Fruit fly (Drosophila melanogaster) whole organism, embryonic: ENCODE results near the gene Drice.

Source experiments
- Bgb ChIP-seq: fragments of 200-800 bp; sonication (Bioruptor generic); IDR thresholded peaks from 2 replicates; pipeline ENCODE4 v1.3.6; 2022; ENCODE audit warnings: missing biosample characterization, missing genetic modification characterization; ENCODE audit not compliant: partially characterized antibody
- CG10274 ChIP-seq: fragments of 200-800 bp; sonication (Bioruptor generic); optimal IDR thresholded peaks from 3 replicates; lab custom pipeline; 2017; ENCODE audit warnings: missing biosample characterization, mild to moderate bottlenecking, missing genetic modification characterization
- CG13296 ChIP-seq: fragments of 200-800 bp; sonication (Bioruptor generic); optimal IDR thresholded peaks from 3 replicates; lab custom pipeline; 2018; ENCODE audit warnings: missing biosample characterization, mild to moderate bottlenecking, missing genetic modification characterization
- CG13894 ChIP-seq: fragments of 200-800 bp; sonication (Bioruptor generic); optimal IDR thresholded peaks from 3 replicates; lab custom pipeline; 2018; ENCODE audit warnings: missing biosample characterization, mild to moderate bottlenecking, missing genetic modification characterization, moderate library complexity
- CG15696 ChIP-seq: fragments of 200-800 bp; sonication (Bioruptor generic); optimal IDR thresholded peaks from 2 replicates; lab custom pipeline; 2019; ENCODE audit warnings: missing biosample characterization, mild to moderate bottlenecking, missing genetic modification characterization, moderate library complexity
- CG17359 ChIP-seq: fragments of 200-800 bp; sonication (Bioruptor generic); optimal IDR thresholded peaks from 3 replicates; lab custom pipeline; 2018; ENCODE audit warnings: missing biosample characterization, mild to moderate bottlenecking, missing genetic modification characterization, moderate library complexity
- CG17385 ChIP-seq: fragments of 200-800 bp; sonication (Bioruptor generic); optimal IDR thresholded peaks from 3 replicates; lab custom pipeline; 2018; ENCODE audit warnings: missing biosample characterization, mild to moderate bottlenecking, missing genetic modification characterization
- CG18599 ChIP-seq: fragments of 200-800 bp; sonication (Bioruptor generic); optimal IDR thresholded peaks from 3 replicates; lab custom pipeline; 2017; ENCODE audit warnings: missing biosample characterization, missing genetic modification characterization, mild to moderate bottlenecking, moderate library complexity, missing genetic modification reagents
- CG2678 ChIP-seq: fragments of 200-800 bp; sonication (Bioruptor generic); optimal IDR thresholded peaks from 3 replicates; lab custom pipeline; 2019; ENCODE audit warnings: missing biosample characterization, mild to moderate bottlenecking, missing genetic modification characterization, moderate library complexity
- CG3281 ChIP-seq: fragments of 200-800 bp; sonication (Bioruptor generic); optimal IDR thresholded peaks from 3 replicates; lab custom pipeline; 2017; ENCODE audit warnings: missing biosample characterization, mild to moderate bottlenecking, missing genetic modification characterization
- CG6254 ChIP-seq: fragments of 200-800 bp; sonication (Bioruptor generic); optimal IDR thresholded peaks from 3 replicates; lab custom pipeline; 2017; ENCODE audit warnings: mild to moderate bottlenecking, missing biosample characterization, missing genetic modification reagents, missing genetic modification characterization
- CG6765 ChIP-seq: fragments of 200-800 bp; sonication (Bioruptor generic); optimal IDR thresholded peaks from 3 replicates; lab custom pipeline; 2017; ENCODE audit warnings: missing biosample characterization, mild to moderate bottlenecking, missing genetic modification characterization
- CG7839 ChIP-seq: fragments of 200-800 bp; sonication (Bioruptor generic); optimal IDR thresholded peaks from 3 replicates; lab custom pipeline; 2018; ENCODE audit warnings: missing biosample characterization, mild to moderate bottlenecking, missing genetic modification characterization, moderate library complexity
- CG7928 ChIP-seq: fragments of 200-800 bp; sonication (Bioruptor generic); optimal IDR thresholded peaks from 2 replicates; lab custom pipeline; 2017; ENCODE audit warnings: missing biosample characterization, mild to moderate bottlenecking, missing genetic modification characterization
- CG8765 ChIP-seq: fragments of 200-800 bp; sonication (Bioruptor generic); IDR thresholded peaks from 2 replicates; pipeline ENCODE4 v1.3.6; 2022; ENCODE audit warnings: missing biosample characterization, missing genetic modification characterization
- ERR ChIP-seq: fragments of 200-800 bp; sonication (Bioruptor generic); optimal IDR thresholded peaks from 2 replicates; lab custom pipeline; 2016; ENCODE audit warnings: missing biosample characterization, missing genetic modification characterization
- H2.0 ChIP-seq: fragments of 200-800 bp; sonication (Bioruptor generic); IDR thresholded peaks from 2 replicates; pipeline ENCODE4 v1.3.6; 2022; ENCODE audit warnings: missing biosample characterization, missing genetic modification characterization
- Hand ChIP-seq: fragments of 200-800 bp; sonication (Bioruptor generic); optimal IDR thresholded peaks from 2 replicates; lab custom pipeline; 2017; ENCODE audit warnings: mild to moderate bottlenecking, missing biosample characterization, missing genetic modification reagents, missing genetic modification characterization
- Hr3 ChIP-seq: fragments of 200-800 bp; sonication (Bioruptor generic); optimal IDR thresholded peaks from 3 replicates; lab custom pipeline; 2016; ENCODE audit warnings: missing biosample characterization, missing genetic modification characterization
- Med ChIP-seq: fragments of 200-800 bp; sonication (Bioruptor generic); peaks from one replicate; lab custom pipeline; 2016; ENCODE audit warnings: missing biosample characterization, missing genetic modification characterization, mild to moderate bottlenecking, inconsistent platforms, moderate library complexity
- NFAT ChIP-seq: fragments of 200-800 bp; sonication (Bioruptor generic); IDR thresholded peaks from 2 replicates; pipeline ENCODE4 v1.3.6; 2022; ENCODE audit warnings: missing biosample characterization, missing genetic modification characterization
- Rfx ChIP-seq: fragments of 200-800 bp; sonication (Bioruptor generic); IDR thresholded peaks from 2 replicates; pipeline ENCODE4 v1.3.6; 2022; ENCODE audit warnings: missing biosample characterization, missing genetic modification characterization
- Side ChIP-seq: fragments of 200-800 bp; sonication (Bioruptor generic); optimal IDR thresholded peaks from 2 replicates; lab custom pipeline; 2016; ENCODE audit warnings: missing biosample characterization, missing genetic modification characterization
- Sox100B ChIP-seq: fragments of 200-800 bp; sonication (Bioruptor generic); optimal IDR thresholded peaks from 3 replicates; lab custom pipeline; 2018; ENCODE audit warnings: missing biosample characterization, mild to moderate bottlenecking, missing genetic modification characterization
- Trl ChIP-seq, 3 experiments: fragments of >200 bp in 2 of 3; fragments of 200-800 bp in 1 of 3; sonication (Bioruptor generic) in 1 of 3; optimal IDR thresholded peaks; 2 replicates in 1 of 3; 3 replicates in 2 of 3; lab custom pipeline; 2016 to 2017; ENCODE audit warnings: missing biosample characterization in 1 of 3, missing genetic modification characterization in 1 of 3
- ara ChIP-seq: fragments of 200-800 bp; sonication (Bioruptor generic); IDR thresholded peaks from 2 replicates; pipeline ENCODE4 v1.3.6; 2022; ENCODE audit warnings: missing biosample characterization, missing genetic modification characterization
- ash1 ChIP-seq: fragments of 200-800 bp; sonication (Bioruptor generic); optimal IDR thresholded peaks from 2 replicates; lab custom pipeline; 2018; ENCODE audit warnings: missing biosample characterization, mild to moderate bottlenecking, missing genetic modification characterization
- bab2 ChIP-seq: fragments of 200-800 bp; sonication (Bioruptor generic); optimal IDR thresholded peaks from 2 replicates; lab custom pipeline; 2016; ENCODE audit warnings: missing biosample characterization, missing genetic modification characterization
- bsh ChIP-seq, 2 experiments: fragments of 200-800 bp; sonication (Bioruptor generic); optimal IDR thresholded peaks; 2 replicates each; lab custom pipeline; 2017 to 2018; ENCODE audit warnings: mild to moderate bottlenecking in 2 of 2, missing biosample characterization in 2 of 2, missing genetic modification characterization in 2 of 2, moderate library complexity in 1 of 2
- cwo ChIP-seq: fragments of 200-800 bp; sonication (Bioruptor generic); optimal IDR thresholded peaks from 3 replicates; lab custom pipeline; 2017; ENCODE audit warnings: missing biosample characterization, missing genetic modification characterization, mild to moderate bottlenecking, moderate library complexity, missing genetic modification reagents
- da ChIP-seq: fragments of 200-800 bp; sonication (Bioruptor generic); optimal IDR thresholded peaks from 2 replicates; lab custom pipeline; 2016; ENCODE audit warnings: missing biosample characterization, missing genetic modification characterization
- dm ChIP-seq: fragments of 200-800 bp; sonication (Bioruptor generic); optimal IDR thresholded peaks from 3 replicates; lab custom pipeline; 2016; ENCODE audit warnings: missing biosample characterization, missing genetic modification characterization
- dmrt99B ChIP-seq: fragments of 200-800 bp; sonication (Bioruptor generic); optimal IDR thresholded peaks from 2 replicates; lab custom pipeline; 2018; ENCODE audit warnings: missing biosample characterization, mild to moderate bottlenecking, missing genetic modification characterization, moderate library complexity
- dpn ChIP-seq, 2 experiments: fragments of 200-800 bp; sonication (Bioruptor generic); optimal IDR thresholded peaks; 3 replicates each; lab custom pipeline; 2016; ENCODE audit warnings: missing biosample characterization in 2 of 2, missing genetic modification characterization in 2 of 2
- gcm ChIP-seq: fragments of 200-800 bp; sonication (Bioruptor generic); optimal IDR thresholded peaks from 2 replicates; lab custom pipeline; 2019; ENCODE audit warnings: missing biosample characterization, mild to moderate bottlenecking, missing genetic modification characterization, moderate library complexity
- gro ChIP-seq: fragments of 200-800 bp; sonication (Bioruptor generic); optimal IDR thresholded peaks from 2 replicates; lab custom pipeline; 2016; ENCODE audit warnings: missing biosample characterization, missing genetic modification characterization
- hkb ChIP-seq, 2 experiments: fragments of 200-800 bp in 1 of 2; fragments of >200 bp in 1 of 2; sonication (Bioruptor generic) in 1 of 2; IDR thresholded peaks in 1 of 2; optimal IDR thresholded peaks in 1 of 2; 2 replicates each; pipeline versions ENCODE4 v1.3.6 to Lab custom; 2017 to 2022; ENCODE audit warnings: missing biosample characterization in 1 of 2, missing genetic modification characterization in 1 of 2
- ken ChIP-seq: fragments of 200-800 bp; sonication (Bioruptor generic); IDR thresholded peaks from 3 replicates; pipeline ENCODE4 v1.3.6; 2022; ENCODE audit warnings: missing biosample characterization, missing genetic modification characterization
- kni ChIP-seq: fragments of 200-800 bp; sonication (Bioruptor generic); optimal IDR thresholded peaks from 3 replicates; lab custom pipeline; 2017; ENCODE audit warnings: mild to moderate bottlenecking, missing biosample characterization, missing genetic modification reagents, missing genetic modification characterization
- knrl ChIP-seq: fragments of 200-800 bp; sonication (Bioruptor generic); IDR thresholded peaks from 3 replicates; pipeline ENCODE4 v1.3.6; 2022; ENCODE audit warnings: missing biosample characterization, missing genetic modification characterization; ENCODE audit not compliant: partially characterized antibody
- nom ChIP-seq: fragments of 200-800 bp; sonication (Bioruptor generic); optimal IDR thresholded peaks from 2 replicates; lab custom pipeline; 2017; ENCODE audit warnings: missing biosample characterization, missing genetic modification characterization, mild to moderate bottlenecking, moderate library complexity, missing genetic modification reagents
- odd ChIP-seq: fragments of 200-800 bp; sonication (Bioruptor generic); optimal IDR thresholded peaks from 2 replicates; lab custom pipeline; 2017; ENCODE audit warnings: missing biosample characterization, mild to moderate bottlenecking, missing genetic modification characterization
- pros ChIP-seq: fragments of 200-800 bp; sonication (Bioruptor generic); optimal IDR thresholded peaks from 3 replicates; lab custom pipeline; 2019; ENCODE audit warnings: missing biosample characterization, mild to moderate bottlenecking, missing genetic modification characterization, moderate library complexity
- pzg ChIP-seq: fragments of 200-800 bp; sonication (Bioruptor generic); optimal IDR thresholded peaks from 3 replicates; lab custom pipeline; 2018; ENCODE audit warnings: missing biosample characterization, mild to moderate bottlenecking, missing genetic modification characterization, moderate library complexity
- sens ChIP-seq: fragments of 200-800 bp; sonication (Bioruptor generic); peaks from one replicate; lab custom pipeline; 2016; ENCODE audit warnings: missing biosample characterization, missing genetic modification characterization
- so ChIP-seq: fragments of 200-800 bp; sonication (Bioruptor generic); IDR thresholded peaks from 3 replicates; pipeline ENCODE4 v1.3.6; 2022; ENCODE audit warnings: missing biosample characterization, missing genetic modification characterization
- unc-4 ChIP-seq: fragments of 200-800 bp; sonication (Bioruptor generic); IDR thresholded peaks from 2 replicates; pipeline ENCODE4 v1.3.6; 2022; ENCODE audit warnings: missing biosample characterization, missing genetic modification characterization; ENCODE audit not compliant: partially characterized antibody
- wdn ChIP-seq: fragments of 200-800 bp; sonication (Bioruptor generic); IDR thresholded peaks from 2 replicates; pipeline ENCODE4 v1.3.6; 2022; ENCODE audit warnings: missing biosample characterization, missing genetic modification characterization

Drice gene

dm6 chr3R:29781874-29782273 is 17.6 kb upstream of the Drice start (continued):
- no peak for TF ChIP-seq da (GFP tag; lab: Kevin White, UChicago)
- peak; percentile 24 for TF ChIP-seq kni (GFP tag; lab: Kevin White, UChicago)
- TF ChIP-seq bab2 (GFP tag; lab: Kevin White, UChicago), result no peak
- TF ChIP-seq pzg, result no peak
- TF ChIP-seq ara (GFP tag; lab: Robert Waterston, UW), result 0 out of 2 replicates have a peak, but pooled peaks have one; percentile 28
- peak; percentile 44 for TF ChIP-seq CG6254 (GFP tag; lab: Kevin White, UChicago)
- no peak for TF ChIP-seq dm
- no peak for TF ChIP-seq CG10274 (GFP tag; lab: Kevin White, UChicago)
- TF ChIP-seq Bgb (GFP tag; lab: Robert Waterston, UW), result no peak
- peak; percentile 9 for TF ChIP-seq odd (GFP tag; lab: Kevin White, UChicago)
- TF ChIP-seq H2.0, result no peak
- TF ChIP-seq Med (GFP tag; lab: Kevin White, UChicago), result peak; percentile 86
- TF ChIP-seq pros, result peak; percentile 3
- TF ChIP-seq CG8765, result no peak
- no peak for TF ChIP-seq CG15696 (tag; lab: Kevin White, UChicago)

- TF ChIP-seq nom (GFP tag; lab: Kevin White, UChicago) (peak; percentile 80), CG17385 (GFP tag; lab: Kevin White, UChicago) (peak; percentile 39), hkb (optimal IDR thresholded peaks at IDR 0.05; lab: Kevin White, UChicago) (no peak), hkb (GFP tag; IDR thresholded peaks at IDR 0.05; lab: Robert Waterston, UW) (peak; percentile 49), CG18599 (GFP tag; lab: Kevin White, UChicago) (peak; percentile 46), so (GFP tag; lab: Robert Waterston, UW) (0 out of 3 replicates have a peak, but pooled peaks have one; percentile 29), cwo (GFP tag; lab: Kevin White, UChicago) (peak; percentile 34), Trl (optimal IDR thresholded peaks at IDR 0.05; lab: Kevin White, UChicago) (peak; percentile 80 to 95), Trl (GFP tag; optimal IDR thresholded peaks at IDR 0.05; lab: Kevin White, UChicago) (peak; percentile 20), CG13296 (GFP tag; lab: Kevin White, UChicago) (peak; percentile 50), ken (0 out of 3 replicates have a peak, but pooled peaks have one; percentile 36), dpn (GFP tag; optimal IDR thresholded peaks at IDR 0.05; lab: Kevin White, UChicago) (peak in 1 of 2 experiments; percentile 26), CG6765 (peak; percentile 44), odd (GFP tag; lab: Kevin White, UChicago) (no peak), CG17359 (peak; percentile 8), CG7839 (tag; lab: Kevin White, UChicago) (peak; percentile 19), sens (GFP tag; lab: Kevin White, UChicago) (peak; percentile 42), Side (peak; percentile 36), bsh (GFP tag; optimal IDR thresholded peaks at IDR 0.05; lab: Kevin White, UChicago) (peak in 1 of 2 experiments; percentile 26), unc-4 (GFP tag; lab: Robert Waterston, UW) (peak; percentile 48), CG13894 (tag; lab: Kevin White, UChicago) (peak; percentile 63), gcm (GFP tag; lab: Kevin White, UChicago) (peak; percentile 10), CG2678 (tag; lab: Kevin White, UChicago) (peak; percentile 50), ERR (peak; percentile 16), ash1 (GFP tag; lab: Kevin White, UChicago) (peak; percentile 59), wdn (GFP tag; lab: Robert Waterston, UW) (no peak), Hr3 (GFP tag; lab: Kevin White, UChicago) (no peak), NFAT (GFP tag; lab: Robert Waterston, UW) (peak; percentile 61), CG3281 (GFP tag; lab: Kevin White, UChicago) (peak; percentile 17), dmrt99B (peak; percentile 24), Sox100B (GFP tag; lab: Kevin White, UChicago) (no peak), knrl (GFP tag; lab: Robert Waterston, UW) (0 out of 3 replicates have a peak, but pooled peaks have one; percentile 18), gro (GFP tag; lab: Kevin White, UChicago) (peak; percentile 42), Rfx (GFP tag; lab: Robert Waterston, UW) (peak; percentile 19; the same call in 1 of the 2 replicates), CG7928 (GFP tag; lab: Kevin White, UChicago) (no peak), Hand (GFP tag; lab: Kevin White, UChicago) (peak; percentile 46)
Measured at dm6 chr3R:29782367-29782766, 17.1 kb upstream of the Drice start.
